Worm (Caenorhabditis elegans) whole organism, mixed stage, embryonic: ENCODE measurements around the gene twk-32.

ENCODE experiments used
- M03D4.4 ChIP-seq: sonication (generic microtip); optimal IDR thresholded peaks from 2 replicates; lab custom pipeline; 2017; ENCODE audit warnings: mild to moderate bottlenecking, missing genetic modification characterization, missing compliant biosample characterization
- bed-3 ChIP-seq: fragments of 200-800 bp; sonication (Bioruptor generic); optimal IDR thresholded peaks from 3 replicates; lab custom pipeline; 2018; ENCODE audit warnings: mild to moderate bottlenecking, missing genetic modification characterization, moderate library complexity, missing compliant biosample characterization
- blmp-1 ChIP-seq: fragments of 150-350 bp; optimal IDR thresholded peaks from 2 replicates; lab custom pipeline; 2014; ENCODE audit warnings: missing biosample characterization, missing genetic modification characterization
- ceh-39 ChIP-seq: fragments of 150-350 bp; optimal IDR thresholded peaks from 2 replicates; lab custom pipeline; 2014; ENCODE audit warnings: missing biosample characterization, missing genetic modification characterization
- ceh-43 ChIP-seq: fragments of 200-800 bp; sonication (Bioruptor generic); optimal IDR thresholded peaks from 2 replicates; lab custom pipeline; 2018; ENCODE audit warnings: mild to moderate bottlenecking, missing genetic modification characterization, moderate library complexity, missing compliant biosample characterization
- ceh-83 ChIP-seq: fragments of 200-800 bp; sonication (Bioruptor generic); optimal IDR thresholded peaks from 2 replicates; lab custom pipeline; 2018; ENCODE audit warnings: mild to moderate bottlenecking, missing genetic modification characterization, missing compliant biosample characterization
- ces-1 ChIP-seq: fragments of 150-350 bp; optimal IDR thresholded peaks from 2 replicates; lab custom pipeline; 2014; ENCODE audit warnings: missing biosample characterization, missing genetic modification reagents, missing genetic modification characterization
- cnd-1 ChIP-seq: fragments of 200-800 bp; sonication (Bioruptor generic); optimal IDR thresholded peaks from 2 replicates; lab custom pipeline; 2018; ENCODE audit warnings: mild to moderate bottlenecking, missing genetic modification characterization, missing compliant biosample characterization
- drap-1 ChIP-seq: fragments of 200-800 bp; sonication (Bioruptor generic); optimal IDR thresholded peaks from 3 replicates; lab custom pipeline; 2018; ENCODE audit warnings: mild to moderate bottlenecking, missing genetic modification characterization, missing compliant biosample characterization
- elt-3 ChIP-seq: fragments of 150-350 bp; optimal IDR thresholded peaks from 2 replicates; lab custom pipeline; 2014; ENCODE audit warnings: missing biosample characterization, missing genetic modification characterization
- flh-1 ChIP-seq: fragments of 200-800 bp; sonication (Bioruptor generic); optimal IDR thresholded peaks from 2 replicates; lab custom pipeline; 2018; ENCODE audit warnings: mild to moderate bottlenecking, missing genetic modification characterization, moderate library complexity, missing compliant biosample characterization
- hlh-1 ChIP-seq: fragments of 150-350 bp; optimal IDR thresholded peaks from 2 replicates; lab custom pipeline; 2014; ENCODE audit warnings: missing biosample characterization, missing genetic modification reagents, missing genetic modification characterization
- lin-13 ChIP-seq: fragments of 150-350 bp; optimal IDR thresholded peaks from 2 replicates; lab custom pipeline; 2014; ENCODE audit warnings: missing biosample characterization, missing genetic modification characterization
- lin-32 ChIP-seq: fragments of 200-800 bp; sonication (Bioruptor generic); optimal IDR thresholded peaks from 2 replicates; lab custom pipeline; 2018; ENCODE audit warnings: mild to moderate bottlenecking, missing genetic modification characterization, missing compliant biosample characterization
- lsy-2 ChIP-seq: fragments of 150-350 bp; optimal IDR thresholded peaks from 2 replicates; lab custom pipeline; 2014; ENCODE audit warnings: missing biosample characterization, missing genetic modification characterization
- mab-5 ChIP-seq: fragments of 150-350 bp; optimal IDR thresholded peaks from 2 replicates; lab custom pipeline; 2014; ENCODE audit warnings: missing biosample characterization, missing genetic modification characterization
- mep-1 ChIP-seq: fragments of 150-350 bp; optimal IDR thresholded peaks from 2 replicates; lab custom pipeline; 2017; ENCODE audit warnings: missing biosample characterization, missing genetic modification reagents, missing genetic modification characterization, inconsistent platforms
- mls-2 ChIP-seq: sonication (generic microtip); optimal IDR thresholded peaks from 2 replicates; lab custom pipeline; 2016; ENCODE audit warnings: mild to moderate bottlenecking, missing genetic modification characterization, moderate library complexity, missing compliant biosample characterization
- nhr-12 ChIP-seq: fragments of 150-350 bp; optimal IDR thresholded peaks from 2 replicates; lab custom pipeline; 2014; ENCODE audit warnings: missing biosample characterization, missing genetic modification characterization
- nhr-2 ChIP-seq: fragments of 150-350 bp; optimal IDR thresholded peaks from 2 replicates; lab custom pipeline; 2014; ENCODE audit warnings: missing biosample characterization, missing genetic modification characterization
- nhr-28 ChIP-seq: fragments of 150-350 bp; optimal IDR thresholded peaks from 2 replicates; lab custom pipeline; 2014; ENCODE audit warnings: missing biosample characterization, missing genetic modification characterization
- nhr-76 ChIP-seq: sonication (generic microtip); optimal IDR thresholded peaks from 2 replicates; lab custom pipeline; 2017; ENCODE audit warnings: missing biosample characterization, missing genetic modification characterization
- pha-4 ChIP-seq: fragments of 150-350 bp; optimal IDR thresholded peaks from 2 replicates; lab custom pipeline; 2018; ENCODE audit warnings: missing biosample characterization, missing genetic modification reagents, missing genetic modification characterization
- snpc-4 ChIP-seq: fragments of 150-350 bp; optimal IDR thresholded peaks from 2 replicates; lab custom pipeline; 2014; ENCODE audit warnings: missing biosample characterization, missing genetic modification characterization
- sptf-1 ChIP-seq: sonication (generic microtip); optimal IDR thresholded peaks from 2 replicates; lab custom pipeline; 2017; ENCODE audit warnings: mild to moderate bottlenecking, missing genetic modification characterization, moderate library complexity, missing compliant biosample characterization
- tbx-8 ChIP-seq: fragments of 200-800 bp; sonication (Bioruptor generic); optimal IDR thresholded peaks from 2 replicates; lab custom pipeline; 2018; ENCODE audit warnings: mild to moderate bottlenecking, missing genetic modification characterization, moderate library complexity, missing compliant biosample characterization
- unc-120 ChIP-seq: sonication (generic microtip); optimal IDR thresholded peaks from 2 replicates; lab custom pipeline; 2017; ENCODE audit warnings: missing genetic modification characterization, missing compliant biosample characterization; ENCODE audit not compliant: poor library complexity, severe bottlenecking
- unc-39 ChIP-seq: fragments of 150-350 bp; optimal IDR thresholded peaks from 2 replicates; lab custom pipeline; 2014; ENCODE audit warnings: missing biosample characterization, missing genetic modification characterization
- unc-62 ChIP-seq: fragments of 150-350 bp; optimal IDR thresholded peaks from 2 replicates; lab custom pipeline; 2014; ENCODE audit warnings: missing biosample characterization, missing genetic modification reagents, missing genetic modification characterization
- zip-8 ChIP-seq: fragments of 150-350 bp; optimal IDR thresholded peaks from 2 replicates; lab custom pipeline; 2014; ENCODE audit warnings: missing biosample characterization, missing genetic modification characterization
- ztf-11 ChIP-seq: fragments of 150-350 bp; optimal IDR thresholded peaks from 2 replicates; lab custom pipeline; 2014; ENCODE audit warnings: missing biosample characterization, missing genetic modification characterization

twk-32 gene

DNA sequence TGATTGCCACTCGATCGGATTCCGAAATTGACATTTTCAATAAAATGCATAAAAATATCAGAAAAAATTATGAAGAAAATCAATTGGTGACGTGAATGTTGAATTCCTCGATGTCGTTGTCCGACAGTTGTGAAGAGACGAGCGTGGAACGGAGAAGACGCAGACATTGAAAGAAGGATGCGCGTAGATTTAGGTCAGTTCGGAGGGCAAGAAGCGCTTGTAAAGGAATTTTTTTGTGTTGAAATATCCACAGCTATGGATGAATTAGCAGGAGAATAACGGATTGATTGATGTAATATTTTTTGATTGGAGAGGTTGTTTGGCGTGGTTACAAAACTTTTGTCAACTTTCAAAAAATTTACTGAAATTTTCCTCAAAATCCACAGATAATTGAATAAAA, 28.1 kb upstream of the twk-32 start, which contains the start of gene F20G2.3:
F20G2.3 (minus strand) TSS at position 101 of the 400 bp plus-strand sequence.
- TF ChIP-seq sptf-1 (tag; lab: Kevin White, UChicago) (no peak), unc-62 (no peak), cnd-1 (tag; lab: Kevin White, UChicago) (no peak), ceh-39 (tag; lab: Kevin White, UChicago) (no peak)

DNA sequence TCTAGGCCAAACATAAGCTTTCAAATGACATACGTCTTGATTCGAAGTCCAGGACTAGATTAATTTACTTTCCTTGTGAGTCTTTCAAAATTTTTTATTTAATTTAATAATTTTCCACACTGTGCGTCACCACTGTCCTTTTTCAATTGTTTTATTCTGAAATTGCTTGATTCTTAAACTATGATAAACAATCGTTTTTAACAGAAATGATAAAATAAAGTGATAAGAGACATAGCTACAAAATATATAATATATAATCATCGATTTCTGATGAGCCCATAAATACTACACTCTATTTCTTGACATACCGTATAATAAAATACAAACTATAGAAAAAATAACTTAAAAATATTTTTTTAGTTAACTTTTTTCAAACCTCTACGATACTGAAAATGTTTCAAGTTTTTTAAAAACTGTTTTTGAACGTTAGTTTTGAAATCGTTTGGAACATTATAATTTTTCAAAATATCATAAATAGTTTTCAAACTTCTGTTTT, 27.5 kb upstream of the twk-32 start, which contains the start of gene nas-24:
nas-24 (plus strand) TSS at position 446 of the 496 bp plus-strand sequence.
- TF ChIP-seq nhr-12 (tag; lab: Kevin White, UChicago): no peak
- no peak for TF ChIP-seq pha-4 (tag; lab: Kevin White, UChicago)
- TF ChIP-seq snpc-4: no peak
- TF ChIP-seq ceh-43: no peak
- no peak for TF ChIP-seq ces-1 (GFP tag; lab: Kevin White, UChicago)
- no peak for TF ChIP-seq ztf-11 (tag; lab: Kevin White, UChicago)

DNA sequence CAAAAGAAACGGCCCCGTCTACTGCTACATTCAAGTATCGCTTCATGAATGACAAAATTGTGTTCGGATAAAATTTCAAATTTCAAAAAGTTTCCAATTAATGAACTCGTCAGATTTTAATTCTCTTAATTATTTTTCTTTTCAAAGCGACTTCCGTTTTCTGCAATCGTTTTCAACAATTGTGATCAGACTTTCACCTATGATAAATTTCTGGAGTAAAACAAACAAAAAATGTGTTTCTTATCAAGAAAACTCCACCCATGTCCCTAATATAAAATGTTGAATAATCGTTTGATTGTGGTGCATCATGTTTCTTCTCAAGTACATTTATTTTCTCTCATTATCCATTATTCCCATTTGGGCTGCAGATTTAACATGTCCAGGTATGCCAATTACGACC, 25.2 kb upstream of the twk-32 start, which contains the start of gene F20G2.5:
F20G2.5 (plus strand) TSS at position 301 of the 400 bp plus-strand sequence.
- TF ChIP-seq mab-5 (tag; lab: Kevin White, UChicago): no peak
- no peak for TF ChIP-seq mls-2 (tag; lab: Kevin White, UChicago)
- TF ChIP-seq mep-1 (tag; lab: Kevin White, UChicago): no peak
- no peak for TF ChIP-seq unc-62
- no peak for TF ChIP-seq hlh-1 (tag; lab: Kevin White, UChicago)
- no peak for TF ChIP-seq ces-1 (GFP tag; lab: Kevin White, UChicago)
- TF ChIP-seq blmp-1 (tag; lab: Kevin White, UChicago): no peak
- no peak for TF ChIP-seq bed-3 (GFP tag; lab: Kevin White, UChicago)
- TF ChIP-seq ztf-11 (tag; lab: Kevin White, UChicago): no peak
- TF ChIP-seq ceh-39 (tag; lab: Kevin White, UChicago): no peak
- TF ChIP-seq pha-4 (tag; lab: Kevin White, UChicago): no peak

DNA sequence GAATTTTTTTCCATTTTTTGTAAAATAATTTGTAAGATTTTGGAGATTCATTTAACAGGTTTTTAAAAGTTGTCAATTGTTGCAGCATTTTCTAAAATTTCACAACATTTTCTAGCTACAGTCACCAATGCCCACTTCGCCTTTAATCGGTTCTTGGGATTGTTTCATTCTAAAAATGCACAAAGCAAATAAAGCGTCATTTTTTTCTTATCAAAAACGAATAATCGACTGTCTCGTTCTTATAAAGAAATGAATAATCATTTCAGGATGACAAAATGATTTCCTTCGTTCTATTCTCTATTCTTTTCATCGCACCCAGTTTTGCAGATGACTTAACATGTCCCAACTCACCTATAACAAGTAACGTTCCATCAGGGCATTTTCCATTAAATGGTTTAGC, 20.9 kb upstream of the twk-32 start, which contains the start of gene F53C11.1:
F53C11.1 (plus strand) TSS at position 268 of the 400 bp plus-strand sequence.
- TF ChIP-seq mep-1 (tag; lab: Kevin White, UChicago): no peak
- TF ChIP-seq zip-8 (tag; lab: Kevin White, UChicago): no peak
- no peak for TF ChIP-seq nhr-76 (tag; lab: Kevin White, UChicago)
- TF ChIP-seq elt-3 (tag; lab: Kevin White, UChicago): no peak
- TF ChIP-seq M03D4.4 (tag; lab: Kevin White, UChicago): no peak
- no peak for TF ChIP-seq cnd-1 (tag; lab: Kevin White, UChicago)
- TF ChIP-seq ceh-83: no peak
- no peak for TF ChIP-seq ztf-11 (tag; lab: Kevin White, UChicago)
- TF ChIP-seq nhr-12 (tag; lab: Kevin White, UChicago): no peak
- TF ChIP-seq ceh-43: no peak
- no peak for TF ChIP-seq ces-1 (GFP tag; lab: Kevin White, UChicago)
- no peak for TF ChIP-seq sptf-1 (tag; lab: Kevin White, UChicago)
- no peak for TF ChIP-seq mab-5 (tag; lab: Kevin White, UChicago)
- TF ChIP-seq unc-39 (tag; lab: Kevin White, UChicago): no peak
- TF ChIP-seq lin-13 (tag; lab: Kevin White, UChicago): no peak

DNA sequence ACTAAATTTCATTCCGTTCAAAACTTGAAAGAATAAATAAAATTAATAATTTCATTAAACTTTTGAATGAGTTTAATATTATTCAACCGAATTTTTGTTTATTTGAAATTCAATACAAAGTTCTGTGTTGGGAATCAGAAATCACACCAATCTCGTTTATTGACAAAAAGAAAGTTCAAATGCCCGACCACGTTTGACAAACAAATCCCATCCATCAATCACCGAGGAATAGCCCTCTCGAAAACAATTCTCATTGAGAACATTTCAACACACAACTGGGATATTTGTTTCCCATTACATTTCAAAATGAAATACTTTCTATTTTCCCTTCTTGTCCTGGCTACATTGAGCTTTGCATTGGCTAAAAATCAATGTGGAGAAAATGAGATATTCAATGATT, 18.6 kb upstream of the twk-32 start, which contains the start of gene F53C11.9:
F53C11.9 (plus strand) TSS at position 159 of the 400 bp plus-strand sequence.
- TF ChIP-seq unc-120: no peak
- TF ChIP-seq tbx-8 (GFP tag; lab: Kevin White, UChicago): no peak
- TF ChIP-seq nhr-28 (tag; lab: Kevin White, UChicago): no peak
- TF ChIP-seq nhr-2: no peak
- no peak for TF ChIP-seq lin-32 (GFP tag; lab: Kevin White, UChicago)
- TF ChIP-seq unc-62: peak; percentile 34
- TF ChIP-seq, all 35 proteins: peak for 1

DNA sequence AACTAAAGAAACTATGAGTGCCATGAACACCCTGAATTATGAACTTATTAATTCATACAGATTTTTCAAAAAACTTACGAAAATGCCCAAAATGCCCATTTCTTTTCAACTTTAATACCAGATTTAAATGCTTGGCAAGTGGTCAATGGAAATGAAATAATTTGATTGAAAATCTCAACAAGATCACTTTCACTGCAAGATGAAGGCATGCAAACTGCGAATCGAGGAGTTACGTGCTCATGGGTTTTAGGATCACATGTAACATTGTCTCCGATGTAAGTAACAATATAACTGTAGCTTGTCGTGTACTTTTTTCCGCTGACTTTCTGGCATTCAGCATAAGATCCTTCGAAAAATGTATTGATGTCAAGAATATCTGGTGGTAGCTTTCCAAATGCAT, 15.5 kb upstream of the twk-32 start:
- TF ChIP-seq lsy-2 (tag; lab: Kevin White, UChicago) (no peak), pha-4 (tag; lab: Kevin White, UChicago) (no peak), drap-1 (GFP tag; lab: Kevin White, UChicago) (no peak), lin-13 (tag; lab: Kevin White, UChicago) (no peak), M03D4.4 (tag; lab: Kevin White, UChicago) (no peak), ceh-43 (no peak), unc-62 (no peak), nhr-12 (tag; lab: Kevin White, UChicago) (no peak), tbx-8 (GFP tag; lab: Kevin White, UChicago) (no peak), ces-1 (GFP tag; lab: Kevin White, UChicago) (no peak), nhr-28 (tag; lab: Kevin White, UChicago) (no peak), hlh-1 (tag; lab: Kevin White, UChicago) (no peak), flh-1 (GFP tag; lab: Kevin White, UChicago) (no peak), lin-32 (GFP tag; lab: Kevin White, UChicago) (no peak), bed-3 (GFP tag; lab: Kevin White, UChicago) (no peak), blmp-1 (tag; lab: Kevin White, UChicago) (no peak)
